Fruit fly (Drosophila melanogaster): ENCODE measurements around the gene CG31815.

The CG31815 gene

dm6 chr2L:16647773-16648172, 42.2 kb downstream of the CG31815 start (continued):
- TF ChIP-seq ATbp (GFP tag; optimal IDR thresholded peaks at IDR 0.05) (peak; percentile 38), pros (GFP tag; optimal IDR thresholded peaks at IDR 0.05) (no peak), CG8944 (GFP tag; optimal IDR thresholded peaks at IDR 0.05) (no peak), tll (GFP tag; optimal IDR thresholded peaks at IDR 0.05) (no peak), CG4820 (GFP tag; optimal IDR thresholded peaks at IDR 0.05) (no peak), CG6854 (GFP tag; optimal IDR thresholded peaks at IDR 0.05) (peak; percentile 57), cwo (GFP tag; optimal IDR thresholded peaks at IDR 0.05) (peak; percentile 86), pho (GFP tag; optimal IDR thresholded peaks at IDR 0.05) (peak; percentile 24), HmgZ (tag; optimal IDR thresholded peaks at IDR 0.05) (no peak), CG8089 (GFP tag; optimal IDR thresholded peaks at IDR 0.05) (no peak), tin (GFP tag; optimal IDR thresholded peaks at IDR 0.05) (peak; percentile 24), Bdp1 (GFP tag; optimal IDR thresholded peaks at IDR 0.05) (no peak), CG3163 (GFP tag; optimal IDR thresholded peaks at IDR 0.05) (no peak), ab (GFP tag; optimal IDR thresholded peaks at IDR 0.05) (no peak), CG31388 (GFP tag; optimal IDR thresholded peaks at IDR 0.05) (no peak), CG12219 (GFP tag; optimal IDR thresholded peaks at IDR 0.05) (peak; percentile 13), zen (tag; optimal IDR thresholded peaks at IDR 0.05) (no peak), Mes4 (GFP tag; optimal IDR thresholded peaks at IDR 0.05) (no peak), BtbVII (GFP tag; optimal IDR thresholded peaks at IDR 0.05) (peak; percentile 47), CG9817 (tag; optimal IDR thresholded peaks at IDR 0.05) (peak; percentile 46), Blimp-1 (GFP tag; optimal IDR thresholded peaks at IDR 0.05) (peak; percentile 44), az2 (GFP tag; optimal IDR thresholded peaks at IDR 0.05) (no peak), Dbx (GFP tag; IDR thresholded peaks at IDR 0.05) (peak; percentile 60), CG32772 (GFP tag; IDR thresholded peaks at IDR 0.05) (peak; percentile 28; the same call in 1 of the 2 replicates), sug (tag; optimal IDR thresholded peaks at IDR 0.05) (peak; percentile 25), ase (GFP tag; IDR thresholded peaks at IDR 0.05) (no peak), gsb (GFP tag; IDR thresholded peaks at IDR 0.05) (no peak), fru (optimal IDR thresholded peaks at IDR 0.05) (no peak), CG15479 (GFP tag; optimal IDR thresholded peaks at IDR 0.05) (no peak), Trl (optimal IDR thresholded peaks at IDR 0.05) (no peak), Trl (GFP tag; optimal IDR thresholded peaks at IDR 0.05) (no peak), CG9437 (GFP tag; optimal IDR thresholded peaks at IDR 0.05) (peak; percentile 11), CG8388 (GFP tag; optimal IDR thresholded peaks at IDR 0.05) (peak; percentile 21), CG7786 (GFP tag; optimal IDR thresholded peaks at IDR 0.05) (no peak), Antp (GFP tag; optimal IDR thresholded peaks at IDR 0.05) (no peak), Sry-β (GFP tag; optimal IDR thresholded peaks at IDR 0.05) (no peak), trh (GFP tag; optimal IDR thresholded peaks at IDR 0.05) (no peak), CG31224 (GFP tag; IDR thresholded peaks at IDR 0.05) (no peak), knrl (GFP tag; IDR thresholded peaks at IDR 0.05; ENCODE audit: partially characterized antibody) (no peak), Jarid2 (GFP tag; optimal IDR thresholded peaks at IDR 0.05) (no peak), CG16863 (GFP tag; optimal IDR thresholded peaks at IDR 0.05) (no peak), ttk (GFP tag; IDR thresholded peaks at IDR 0.05) (0 out of 2 replicates have a peak, but pooled peaks have one; percentile 15), row (GFP tag; IDR thresholded peaks at IDR 0.05) (peak; percentile 70), seq (GFP tag; IDR thresholded peaks at IDR 0.05) (peak; percentile 33; the same call in 1 of the 2 replicates), lola (GFP tag; optimal IDR thresholded peaks at IDR 0.05) (peak in 1 of 3 experiments; percentile 8), peb (GFP tag; IDR thresholded peaks at IDR 0.05) (no peak), CG1647 (GFP tag; optimal IDR thresholded peaks at IDR 0.05) (no peak), CG31441 (GFP tag; IDR thresholded peaks at IDR 0.05) (peak; percentile 71), Kr (GFP tag; optimal IDR thresholded peaks at IDR 0.05) (no peak), CG17385 (GFP tag; optimal IDR thresholded peaks at IDR 0.05) (peak; percentile 32), Hmx (GFP tag; optimal IDR thresholded peaks at IDR 0.05) (no peak), stwl (tag; optimal IDR thresholded peaks at IDR 0.05) (no peak)
